Worm (Caenorhabditis elegans): ENCODE measurements around the gene lipl-8.
A peak's percentile ranks its signal among the peaks of the same experiment; 100 is the strongest.

Gene lipl-8

ce11 chrV:14695713-14696112 lies 52.8 kb downstream of the lipl-8 start:
- TF ChIP-seq mab-5 (tag; optimal IDR thresholded peaks at IDR 0.05) (no peak), tbx-8 (GFP tag; optimal IDR thresholded peaks at IDR 0.05) (no peak), elt-3 (tag; optimal IDR thresholded peaks at IDR 0.05) (no peak), mls-2 (tag; optimal IDR thresholded peaks at IDR 0.05) (no peak), hlh-1 (tag; optimal IDR thresholded peaks at IDR 0.05) (peak; percentile 50), ceh-83 (GFP tag; optimal IDR thresholded peaks at IDR 0.05) (no peak), ceh-39 (tag; optimal IDR thresholded peaks at IDR 0.05) (no peak), pha-4 (tag; optimal IDR thresholded peaks at IDR 0.05) (no peak), unc-62 (GFP tag; optimal IDR thresholded peaks at IDR 0.05) (peak; percentile 32), unc-120 (tag; optimal IDR thresholded peaks at IDR 0.05; ENCODE audit: poor library complexity, severe bottlenecking) (peak; percentile 35), lsy-2 (tag; optimal IDR thresholded peaks at IDR 0.05) (no peak), nhr-237 (tag; optimal IDR thresholded peaks at IDR 0.05) (no peak), mep-1 (tag; optimal IDR thresholded peaks at IDR 0.05) (no peak), ces-1 (GFP tag; optimal IDR thresholded peaks at IDR 0.05) (no peak), sptf-1 (tag; optimal IDR thresholded peaks at IDR 0.05) (no peak), nhr-28 (tag; optimal IDR thresholded peaks at IDR 0.05) (no peak), nhr-2 (tag; optimal IDR thresholded peaks at IDR 0.05) (no peak), drap-1 (GFP tag; optimal IDR thresholded peaks at IDR 0.05) (no peak), ztf-11 (tag; optimal IDR thresholded peaks at IDR 0.05) (no peak), snpc-4 (tag; optimal IDR thresholded peaks at IDR 0.05) (no peak), cnd-1 (tag; optimal IDR thresholded peaks at IDR 0.05) (no peak), flh-1 (GFP tag; optimal IDR thresholded peaks at IDR 0.05) (no peak), lin-32 (GFP tag; optimal IDR thresholded peaks at IDR 0.05) (no peak)

Data from whole organism, mixed stage, embryonic.